Fruit fly (Drosophila melanogaster) whole organism, embryonic: ENCODE data around the gene Hsp70Bc.
"Not testable (repeated sequence)": the region's sequence is repeated elsewhere in the genome, so short reads cannot be mapped to it uniquely, and the experiment has no call there.

Experiments
- Antp ChIP-seq: fragments of 200-800 bp; sonication (Bioruptor generic); optimal IDR thresholded peaks from 3 replicates; lab custom pipeline; 2016; ENCODE audit warnings: missing biosample characterization, missing genetic modification characterization
- Blimp-1 ChIP-seq: fragments of 200-800 bp; sonication (Bioruptor generic); optimal IDR thresholded peaks from 3 replicates; lab custom pipeline; 2018; ENCODE audit warnings: missing biosample characterization, missing genetic modification characterization, mild to moderate bottlenecking, moderate library complexity, missing genetic modification reagents
- CG18619 ChIP-seq: fragments of 200-800 bp; sonication (Bioruptor generic); optimal IDR thresholded peaks from 3 replicates; lab custom pipeline; 2017; ENCODE audit warnings: missing biosample characterization, mild to moderate bottlenecking, missing genetic modification characterization
- CG32767 ChIP-seq: fragments of 200-800 bp; sonication (Bioruptor generic); IDR thresholded peaks from 2 replicates; pipeline ENCODE4 v1.3.6; 2022; ENCODE audit warnings: missing biosample characterization, missing genetic modification characterization
- CG43689 ChIP-seq: fragments of 200-800 bp; sonication (Bioruptor generic); IDR thresholded peaks from 2 replicates; pipeline ENCODE4 v1.3.6; 2022; ENCODE audit warnings: missing biosample characterization, missing genetic modification characterization
- CG4820 ChIP-seq: fragments of 200-800 bp; sonication (Bioruptor generic); optimal IDR thresholded peaks from 3 replicates; lab custom pipeline; 2016; ENCODE audit warnings: missing biosample characterization, missing genetic modification characterization
- CG5180 ChIP-seq: fragments of 200-800 bp; sonication (Bioruptor generic); optimal IDR thresholded peaks from 3 replicates; lab custom pipeline; 2017; ENCODE audit warnings: missing biosample characterization, missing genetic modification characterization, mild to moderate bottlenecking, moderate library complexity, missing genetic modification reagents
- CG6765 ChIP-seq: fragments of 200-800 bp; sonication (Bioruptor generic); optimal IDR thresholded peaks from 3 replicates; lab custom pipeline; 2017; ENCODE audit warnings: missing biosample characterization, mild to moderate bottlenecking, missing genetic modification characterization
- CG8944 ChIP-seq: fragments of 200-800 bp; sonication (Bioruptor generic); optimal IDR thresholded peaks from 3 replicates; lab custom pipeline; 2016; ENCODE audit warnings: missing biosample characterization, missing genetic modification characterization
- CTCF ChIP-seq: fragments of 200-800 bp; sonication (Bioruptor generic); optimal IDR thresholded peaks from 2 replicates; lab custom pipeline; 2017; ENCODE audit warnings: missing biosample characterization, mild to moderate bottlenecking, missing genetic modification characterization, moderate library complexity
- Deaf1 ChIP-seq: fragments of 200-800 bp; optimal IDR thresholded peaks from 3 replicates; lab custom pipeline; 2019; ENCODE audit warnings: missing biosample characterization, mild to moderate bottlenecking, missing genetic modification characterization, moderate library complexity
- Ets65A ChIP-seq: fragments of 200-800 bp; sonication (Bioruptor generic); peaks from one replicate; lab custom pipeline; 2016; ENCODE audit warnings: missing biosample characterization, missing genetic modification characterization
- Fer3 ChIP-seq: fragments of 200-800 bp; sonication (Bioruptor generic); optimal IDR thresholded peaks from 2 replicates; lab custom pipeline; 2018; ENCODE audit warnings: missing biosample characterization, mild to moderate bottlenecking, missing genetic modification characterization, moderate library complexity
- Gug ChIP-seq: fragments of 200-800 bp; sonication (Bioruptor generic); IDR thresholded peaks from 4 replicates; pipeline ENCODE4 v1.3.6; 2022; ENCODE audit warnings: missing biosample characterization, missing genetic modification characterization
- Hsf ChIP-seq: fragments of 200-800 bp; sonication (Bioruptor generic); optimal IDR thresholded peaks from 3 replicates; lab custom pipeline; 2016; ENCODE audit warnings: missing biosample characterization, missing genetic modification characterization
- Jarid2 ChIP-seq: fragments of 200-800 bp; sonication (Bioruptor generic); optimal IDR thresholded peaks from 3 replicates; lab custom pipeline; 2017; ENCODE audit warnings: mild to moderate bottlenecking, missing biosample characterization, missing genetic modification reagents, missing genetic modification characterization
- Med ChIP-seq: fragments of 200-800 bp; sonication (Bioruptor generic); peaks from one replicate; lab custom pipeline; 2016; ENCODE audit warnings: missing biosample characterization, missing genetic modification characterization, mild to moderate bottlenecking, inconsistent platforms, moderate library complexity
- Side ChIP-seq: fragments of 200-800 bp; sonication (Bioruptor generic); optimal IDR thresholded peaks from 2 replicates; lab custom pipeline; 2016; ENCODE audit warnings: missing biosample characterization, missing genetic modification characterization
- Sry-β ChIP-seq: fragments of 200-800 bp; sonication (Bioruptor generic); optimal IDR thresholded peaks from 2 replicates; lab custom pipeline; 2018; ENCODE audit warnings: missing biosample characterization, mild to moderate bottlenecking, missing genetic modification characterization, moderate library complexity
- Tbp ChIP-seq: fragments of >200 bp; optimal IDR thresholded peaks from 2 replicates; lab custom pipeline; 2018; ENCODE audit warnings: missing biosample characterization, missing genetic modification characterization
- Trl ChIP-seq, 3 experiments: fragments of >200 bp in 2 of 3; fragments of 200-800 bp in 1 of 3; sonication (Bioruptor generic) in 1 of 3; optimal IDR thresholded peaks; 2 replicates in 1 of 3; 3 replicates in 2 of 3; lab custom pipeline; 2016 to 2017; ENCODE audit warnings: missing biosample characterization in 1 of 3, missing genetic modification characterization in 1 of 3
- cg ChIP-seq: fragments of 200-800 bp; sonication (Bioruptor generic); optimal IDR thresholded peaks from 3 replicates; lab custom pipeline; 2019; ENCODE audit warnings: missing biosample characterization, mild to moderate bottlenecking, missing genetic modification characterization, moderate library complexity
- gro ChIP-seq: fragments of 200-800 bp; sonication (Bioruptor generic); optimal IDR thresholded peaks from 2 replicates; lab custom pipeline; 2016; ENCODE audit warnings: missing biosample characterization, missing genetic modification characterization
- nom ChIP-seq: fragments of 200-800 bp; sonication (Bioruptor generic); optimal IDR thresholded peaks from 2 replicates; lab custom pipeline; 2017; ENCODE audit warnings: missing biosample characterization, missing genetic modification characterization, mild to moderate bottlenecking, moderate library complexity, missing genetic modification reagents
- onecut ChIP-seq: fragments of 200-800 bp; sonication (Bioruptor generic); IDR thresholded peaks from 2 replicates; pipeline ENCODE4 v1.3.6; 2022; ENCODE audit warnings: missing biosample characterization, missing genetic modification characterization
- prd ChIP-seq, 3 experiments: fragments of >200 bp in 2 of 3; fragments of 200-800 bp in 1 of 3; sonication (Bioruptor generic) in 1 of 3; optimal IDR thresholded peaks in 2 of 3; IDR thresholded peaks in 1 of 3; 2 replicates in 2 of 3; 3 replicates in 1 of 3; pipeline versions ENCODE4 v1.3.6 to Lab custom; 2017 to 2022; ENCODE audit warnings: missing biosample characterization in 1 of 3, missing genetic modification characterization in 1 of 3
- sens ChIP-seq: fragments of 200-800 bp; sonication (Bioruptor generic); peaks from one replicate; lab custom pipeline; 2016; ENCODE audit warnings: missing biosample characterization, missing genetic modification characterization
- sens-2 ChIP-seq: fragments of 200-800 bp; sonication (Bioruptor generic); IDR thresholded peaks from 2 replicates; pipeline ENCODE4 v1.3.6; 2022; ENCODE audit warnings: missing biosample characterization, missing genetic modification characterization
- sug ChIP-seq: fragments of 200-800 bp; optimal IDR thresholded peaks from 2 replicates; lab custom pipeline; 2019; ENCODE audit warnings: missing biosample characterization, mild to moderate bottlenecking, missing genetic modification characterization, moderate library complexity
- yki ChIP-seq: fragments of >200 bp; optimal IDR thresholded peaks from 3 replicates; lab custom pipeline; 2018

Hsp70Bc gene

dm6 chr3R:12459879-12460522 lies 48.9 kb upstream of the Hsp70Bc start, which contains the start of the genes CG5961 and Polr3C (continued):
- TF ChIP-seq CG4820 (GFP tag; lab: Kevin White, UChicago) (no peak), CG32767 (GFP tag; lab: Robert Waterston, UW) (no peak), Hsf (GFP tag; lab: Kevin White, UChicago) (no peak), Ets65A (no peak), gro (no peak), Side (GFP tag; lab: Kevin White, UChicago) (no peak), Fer3 (tag; lab: Kevin White, UChicago) (no peak), sens-2 (GFP tag; lab: Robert Waterston, UW) (no peak), Antp (GFP tag; lab: Kevin White, UChicago) (no peak)

- not testable (repeated sequence) for TF ChIP-seq CG6765; Sry-β (GFP tag; lab: Kevin White, UChicago); CG8944 (GFP tag; lab: Kevin White, UChicago)
These were observed 43.7 kb upstream of the Hsp70Bc start, which contains the start of gene CG5608 for dm6 chr3R:12465198-12465597. Gene CG5608, minus strand, starts transcription at chr3R:12465298.

- TF ChIP-seq onecut (GFP tag; lab: Robert Waterston, UW) (peak; percentile 66), Trl (optimal IDR thresholded peaks at IDR 0.05; lab: Kevin White, UChicago) (peak in 1 of 2 experiments; percentile 70)
- TF ChIP-seq Trl (GFP tag; optimal IDR thresholded peaks at IDR 0.05; lab: Kevin White, UChicago): not testable (repeated sequence)
These were observed 41.2 kb upstream of the Hsp70Bc start, which contains the start of gene Hsp70Ba for dm6 chr3R:12467675-12468074. Gene Hsp70Ba, minus strand, starts transcription at chr3R:12467776.

- TF ChIP-seq Jarid2 (GFP tag; lab: Kevin White, UChicago) (peak; percentile 88), Med (GFP tag; lab: Kevin White, UChicago) (peak; percentile 43), nom (GFP tag; lab: Kevin White, UChicago) (peak; percentile 11), Trl (optimal IDR thresholded peaks at IDR 0.05; lab: Kevin White, UChicago) (peak; percentile 71 to 86), CTCF (GFP tag; lab: Kevin White, UChicago) (peak; percentile 44), sens (GFP tag; lab: Kevin White, UChicago) (peak; percentile 61), Gug (GFP tag; lab: Robert Waterston, UW) (peak; percentile 53; the same call in 1 of the 4 replicates), onecut (GFP tag; lab: Robert Waterston, UW) (peak; percentile 71), yki (lab: Kevin White, UChicago) (peak; percentile 15), sug (tag; lab: Kevin White, UChicago) (peak; percentile 4), Deaf1 (tag; lab: Kevin White, UChicago) (peak; percentile 36), CG5180 (GFP tag; lab: Kevin White, UChicago) (peak; percentile 91), cg (GFP tag; lab: Kevin White, UChicago) (peak; percentile 41), Blimp-1 (GFP tag; lab: Kevin White, UChicago) (peak; percentile 18), Tbp (GFP tag; lab: Kevin White, UChicago) (peak; percentile 63)
- not testable (repeated sequence) for TF ChIP-seq Trl (GFP tag; optimal IDR thresholded peaks at IDR 0.05; lab: Kevin White, UChicago)
These were observed 31.5 kb upstream of the Hsp70Bc start for dm6 chr3R:12477239-12477865.

dm6 chr3R:12502210-12502609 lies 6.7 kb upstream of the Hsp70Bc start, which contains the start of gene Hsp70Bbb:
Gene Hsp70Bbb, plus strand, starts transcription at chr3R:12502510.
- TF ChIP-seq CG43689 (GFP tag; lab: Robert Waterston, UW); prd (optimal IDR thresholded peaks at IDR 0.05; lab: Kevin White, UChicago); prd (GFP tag; IDR thresholded peaks at IDR 0.05; lab: Robert Waterston, UW); CG18619 (GFP tag; lab: Kevin White, UChicago): not testable (repeated sequence)
